Fruit fly (Drosophila melanogaster) whole organism, prepupa: ENCODE measurements around the gene FucTA.

Source experiments
- CG10669 ChIP-seq: fragments of 200-800 bp; sonication (Bioruptor generic); optimal IDR thresholded peaks from 3 replicates; lab custom pipeline; 2018; ENCODE audit warnings: missing biosample characterization, mild to moderate bottlenecking, missing genetic modification characterization, moderate library complexity
- CG11294 ChIP-seq: fragments of 200-800 bp; sonication (Bioruptor generic); IDR thresholded peaks from 2 replicates; pipeline ENCODE4 v1.3.6; 2022; ENCODE audit warnings: missing biosample characterization, missing genetic modification characterization
- CG11762 ChIP-seq: fragments of 200-800 bp; sonication (Bioruptor generic); optimal IDR thresholded peaks from 3 replicates; lab custom pipeline; 2016; ENCODE audit warnings: missing biosample characterization, missing genetic modification characterization; ENCODE audit not compliant: insufficient read depth
- CG15336 ChIP-seq: fragments of 200-800 bp; sonication (Bioruptor generic); IDR thresholded peaks from 2 replicates; pipeline ENCODE4 v1.3.6; 2022; ENCODE audit warnings: missing biosample characterization, missing genetic modification characterization
- CG1621 ChIP-seq: fragments of 200-800 bp; sonication (Bioruptor generic); optimal IDR thresholded peaks from 3 replicates; lab custom pipeline; 2018; ENCODE audit warnings: missing biosample characterization, mild to moderate bottlenecking, missing genetic modification characterization
- CG3032 ChIP-seq: fragments of 200-800 bp; optimal IDR thresholded peaks from 2 replicates; lab custom pipeline; 2019; ENCODE audit warnings: missing biosample characterization, mild to moderate bottlenecking, missing genetic modification characterization, moderate library complexity
- CG31627 ChIP-seq: fragments of 200-800 bp; sonication (Bioruptor generic); optimal IDR thresholded peaks from 3 replicates; lab custom pipeline; 2016; ENCODE audit warnings: missing biosample characterization, missing genetic modification characterization
- CG32006 ChIP-seq: fragments of 200-800 bp; sonication (Bioruptor generic); optimal IDR thresholded peaks from 3 replicates; lab custom pipeline; 2017; ENCODE audit warnings: missing biosample characterization, mild to moderate bottlenecking, missing genetic modification characterization
- CG3919 ChIP-seq: fragments of 200-800 bp; sonication (Bioruptor generic); optimal IDR thresholded peaks from 3 replicates; lab custom pipeline; 2016; ENCODE audit warnings: missing biosample characterization, missing genetic modification characterization
- CG4318 ChIP-seq: fragments of 200-800 bp; sonication (Bioruptor generic); optimal IDR thresholded peaks from 3 replicates; lab custom pipeline; 2017; ENCODE audit warnings: missing biosample characterization, mild to moderate bottlenecking, missing genetic modification characterization
- CG6163 ChIP-seq: fragments of 200-800 bp; sonication (Bioruptor generic); IDR thresholded peaks from 3 replicates; pipeline ENCODE4 v1.3.6; 2022; ENCODE audit warnings: missing biosample characterization, missing genetic modification characterization
- CG6792 ChIP-seq: fragments of 200-800 bp; sonication (Bioruptor generic); optimal IDR thresholded peaks from 3 replicates; lab custom pipeline; 2016; ENCODE audit warnings: missing biosample characterization, missing genetic modification characterization
- CG6854 ChIP-seq: fragments of 200-800 bp; sonication (Bioruptor generic); optimal IDR thresholded peaks from 2 replicates; lab custom pipeline; 2017; ENCODE audit warnings: missing biosample characterization, mild to moderate bottlenecking, missing genetic modification characterization
- CG8319 ChIP-seq: fragments of 200-800 bp; sonication (Bioruptor generic); optimal IDR thresholded peaks from 3 replicates; lab custom pipeline; 2016; ENCODE audit warnings: missing biosample characterization, missing genetic modification characterization
- CG9139 ChIP-seq: fragments of 200-800 bp; sonication (Bioruptor generic); optimal IDR thresholded peaks from 3 replicates; lab custom pipeline; 2017; ENCODE audit warnings: missing biosample characterization, mild to moderate bottlenecking, missing genetic modification characterization
- Eip75B ChIP-seq: fragments of 200-800 bp; sonication (Bioruptor generic); optimal IDR thresholded peaks from 3 replicates; lab custom pipeline; 2016; ENCODE audit warnings: missing biosample characterization, missing genetic modification characterization
- Eip78C ChIP-seq: fragments of 200-800 bp; sonication (Bioruptor generic); peaks from one replicate; lab custom pipeline; 2016; ENCODE audit warnings: missing biosample characterization, missing genetic modification characterization
- Eip93F ChIP-seq: fragments of 200-800 bp; sonication (Bioruptor generic); optimal IDR thresholded peaks from 2 replicates; lab custom pipeline; 2016; ENCODE audit warnings: missing biosample characterization, mild to moderate bottlenecking, missing genetic modification characterization
- Ets21C ChIP-seq: fragments of 200-800 bp; sonication (Bioruptor generic); optimal IDR thresholded peaks from 3 replicates; lab custom pipeline; 2016; ENCODE audit warnings: missing biosample characterization, missing genetic modification characterization
- Gug ChIP-seq: fragments of 200-800 bp; sonication (Bioruptor generic); IDR thresholded peaks from 2 replicates; pipeline ENCODE4 v1.3.6; 2022; ENCODE audit warnings: missing biosample characterization, missing genetic modification characterization
- Hr4 ChIP-seq: fragments of 200-800 bp; sonication (Bioruptor generic); optimal IDR thresholded peaks from 3 replicates; lab custom pipeline; 2016; ENCODE audit warnings: missing biosample characterization, missing genetic modification characterization
- Lpt ChIP-seq: fragments of 200-800 bp; sonication (Bioruptor generic); optimal IDR thresholded peaks from 3 replicates; lab custom pipeline; 2016; ENCODE audit warnings: missing biosample characterization, missing genetic modification characterization
- Met ChIP-seq: fragments of 200-800 bp; sonication (Bioruptor generic); optimal IDR thresholded peaks from 3 replicates; lab custom pipeline; 2016; ENCODE audit warnings: missing biosample characterization, missing genetic modification characterization
- Smox ChIP-seq: fragments of 200-800 bp; sonication (Bioruptor generic); optimal IDR thresholded peaks from 3 replicates; lab custom pipeline; 2016; ENCODE audit warnings: missing biosample characterization, missing genetic modification characterization
- Sox102F ChIP-seq: fragments of 200-800 bp; sonication (Bioruptor generic); optimal IDR thresholded peaks from 2 replicates; lab custom pipeline; 2016; ENCODE audit warnings: missing biosample characterization, mild to moderate bottlenecking, missing genetic modification characterization
- Sox14 ChIP-seq: fragments of 200-800 bp; sonication (Bioruptor generic); optimal IDR thresholded peaks from 3 replicates; lab custom pipeline; 2016; ENCODE audit warnings: missing biosample characterization, missing genetic modification characterization
- cyc ChIP-seq: fragments of 200-800 bp; sonication (Bioruptor generic); optimal IDR thresholded peaks from 3 replicates; lab custom pipeline; 2016; ENCODE audit warnings: missing biosample characterization, missing genetic modification characterization
- dac ChIP-seq: fragments of 200-800 bp; sonication (Bioruptor generic); optimal IDR thresholded peaks from 2 replicates; lab custom pipeline; 2017; ENCODE audit warnings: missing biosample characterization, mild to moderate bottlenecking, missing genetic modification characterization
- dsx ChIP-seq: fragments of 200-800 bp; optimal IDR thresholded peaks from 3 replicates; lab custom pipeline; 2019; ENCODE audit warnings: missing biosample characterization, mild to moderate bottlenecking, missing genetic modification characterization, moderate library complexity; ENCODE audit not compliant: poor library complexity, severe bottlenecking
- eg ChIP-seq: fragments of 200-800 bp; sonication (Bioruptor generic); IDR thresholded peaks from 3 replicates; pipeline ENCODE4 v1.3.6; 2022; ENCODE audit warnings: missing biosample characterization, missing genetic modification characterization
- esn ChIP-seq: fragments of 200-800 bp; sonication (Bioruptor generic); optimal IDR thresholded peaks from 2 replicates; lab custom pipeline; 2016; ENCODE audit warnings: missing biosample characterization, mild to moderate bottlenecking, missing genetic modification characterization, moderate library complexity
- fd59A ChIP-seq: fragments of 200-800 bp; sonication (Bioruptor generic); optimal IDR thresholded peaks from 2 replicates; lab custom pipeline; 2017; ENCODE audit warnings: missing biosample characterization, mild to moderate bottlenecking, missing genetic modification characterization, missing genetic modification reagents
- lz ChIP-seq: fragments of 200-800 bp; sonication (Bioruptor generic); optimal IDR thresholded peaks from 3 replicates; lab custom pipeline; 2016; ENCODE audit warnings: missing biosample characterization, missing genetic modification characterization
- salr ChIP-seq, 2 experiments: fragments of 200-800 bp; sonication (Bioruptor generic); optimal IDR thresholded peaks; 3 replicates each; lab custom pipeline; 2016 to 2018; ENCODE audit warnings: missing biosample characterization in 2 of 2, missing genetic modification characterization in 2 of 2, mild to moderate bottlenecking in 1 of 2
- ss ChIP-seq, 2 experiments: fragments of 200-800 bp; sonication (Bioruptor generic); optimal IDR thresholded peaks; 2 replicates in 1 of 2; 3 replicates in 1 of 2; lab custom pipeline; 2017 to 2018; ENCODE audit warnings: mild to moderate bottlenecking in 2 of 2, missing biosample characterization in 2 of 2, missing genetic modification characterization in 2 of 2, moderate library complexity in 1 of 2
- svp ChIP-seq: fragments of 200-800 bp; sonication (Bioruptor generic); peaks from one replicate; lab custom pipeline; 2016; ENCODE audit warnings: missing biosample characterization, missing genetic modification characterization
- vri ChIP-seq: fragments of 200-800 bp; sonication (Bioruptor generic); optimal IDR thresholded peaks from 3 replicates; lab custom pipeline; 2016; ENCODE audit warnings: missing biosample characterization, mild to moderate bottlenecking, missing genetic modification characterization

Gene FucTA

DNA sequence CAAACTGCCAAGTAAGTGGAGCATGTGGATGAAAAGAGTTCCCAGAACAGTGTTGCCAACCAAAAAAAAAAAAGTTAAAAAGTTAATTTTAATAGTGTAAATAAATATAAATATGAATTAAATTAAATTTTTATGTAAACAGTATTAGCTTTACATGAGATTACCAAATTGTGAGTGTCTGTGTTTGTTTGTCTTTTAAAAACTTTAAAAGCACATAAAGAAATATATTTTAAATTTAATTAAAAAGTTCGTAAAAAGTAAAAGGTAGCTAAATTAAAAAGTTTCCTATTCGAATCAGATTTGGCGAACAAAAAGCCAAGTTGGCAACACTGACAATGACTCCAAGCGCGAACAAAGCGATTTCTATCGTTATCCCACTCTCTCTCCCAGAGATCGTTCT is 38.0 kb upstream of the FucTA start (continued):
- TF ChIP-seq CG32006 (GFP tag; lab: Kevin White, UChicago) (no peak), CG3032 (tag; lab: Kevin White, UChicago) (peak; percentile 53), CG6854 (GFP tag; lab: Kevin White, UChicago) (no peak), CG31627 (GFP tag; lab: Kevin White, UChicago) (no peak), Hr4 (GFP tag; lab: Kevin White, UChicago) (no peak), Ets21C (GFP tag; lab: Kevin White, UChicago) (no peak), Lpt (GFP tag; lab: Kevin White, UChicago) (peak; percentile 12), lz (GFP tag; lab: Kevin White, UChicago) (peak; percentile 26), Eip75B (GFP tag; lab: Kevin White, UChicago) (no peak), Eip93F (GFP tag; lab: Kevin White, UChicago) (no peak), CG9139 (GFP tag; lab: Kevin White, UChicago) (no peak), dsx (GFP tag; lab: Kevin White, UChicago) (peak; percentile 5), eg (GFP tag; lab: Robert Waterston, UW) (no peak), CG1621 (tag; lab: Kevin White, UChicago) (no peak), Sox14 (GFP tag; lab: Kevin White, UChicago) (peak; percentile 8), salr (GFP tag; optimal IDR thresholded peaks at IDR 0.05; lab: Kevin White, UChicago) (no peak)

dm6 chr3L:15113257-15113656 is 33.7 kb upstream of the FucTA start, which contains the start of gene CG13458:
Gene CG13458 (plus strand): TSS chr3L:15113557.
- TF ChIP-seq CG6163 (GFP tag; lab: Robert Waterston, UW) (no peak), Gug (GFP tag; lab: Robert Waterston, UW) (no peak), Hr4 (GFP tag; lab: Kevin White, UChicago) (no peak), Met (GFP tag; lab: Kevin White, UChicago) (no peak), Eip75B (GFP tag; lab: Kevin White, UChicago) (no peak), Eip78C (GFP tag; lab: Kevin White, UChicago) (peak; percentile 68), CG15336 (GFP tag; lab: Robert Waterston, UW) (0 out of 2 replicates have a peak, but pooled peaks have one; percentile 7)
- TF ChIP-seq, all 60 proteins: peak for 2

DNA sequence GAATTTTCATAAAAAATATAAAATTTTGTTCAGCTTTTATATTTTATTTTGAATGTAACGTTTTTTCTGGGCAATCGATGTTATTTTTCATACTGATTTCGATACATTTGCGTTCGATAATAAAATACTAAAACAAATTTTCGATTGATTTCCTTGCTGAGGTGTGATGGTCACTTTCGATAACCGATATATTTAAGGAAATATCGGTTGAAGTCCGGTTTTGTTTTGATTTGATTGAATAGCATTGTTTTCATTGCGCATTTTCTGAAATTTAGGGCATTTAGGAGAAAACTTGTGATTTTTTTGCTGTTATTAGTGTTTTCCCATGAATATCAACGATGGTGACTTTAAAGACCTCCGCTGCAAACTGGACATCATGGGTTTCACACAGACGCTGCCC is 30.4 kb upstream of the FucTA start, which contains the start of gene Cep135:
TSS of gene Cep135 (plus strand) at position 202 of the 400 bp plus-strand sequence.
- peak; percentile 10 for TF ChIP-seq esn (GFP tag; lab: Kevin White, UChicago)
- TF ChIP-seq ss (GFP tag; optimal IDR thresholded peaks at IDR 0.05; lab: Kevin White, UChicago), result no peak
- peak; percentile 30 for TF ChIP-seq Eip78C (GFP tag; lab: Kevin White, UChicago)

DNA sequence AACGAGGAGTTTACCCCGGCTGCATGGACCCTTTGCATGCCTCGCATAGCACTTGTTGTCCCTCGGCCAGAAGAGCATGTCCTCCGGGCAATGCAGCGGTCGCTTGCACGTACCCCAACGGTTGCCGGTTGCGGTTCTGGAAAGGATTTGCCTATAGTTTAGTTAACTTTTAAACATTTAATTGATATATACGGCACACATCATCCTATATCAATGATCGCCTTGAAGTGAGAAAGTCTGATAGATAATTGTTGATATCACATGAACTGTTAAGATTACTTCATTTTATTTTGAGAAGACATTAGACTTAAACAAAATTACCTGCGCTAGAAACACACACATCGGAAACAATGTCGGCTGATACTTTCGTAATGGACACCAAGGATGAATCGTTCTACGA is 25.7 kb upstream of the FucTA start, which contains the start of gene CG32847:
TSS of gene CG32847 (plus strand) at position 301 of the 400 bp plus-strand sequence.
- TF ChIP-seq CG31627 (GFP tag; lab: Kevin White, UChicago), result no peak
- no peak for TF ChIP-seq CG11294 (GFP tag; lab: Robert Waterston, UW)
- no peak for TF ChIP-seq dsx (GFP tag; lab: Kevin White, UChicago)
- no peak for TF ChIP-seq dac (GFP tag; lab: Kevin White, UChicago)
- no peak for TF ChIP-seq vri (GFP tag; lab: Kevin White, UChicago)
- no peak for TF ChIP-seq CG11762 (GFP tag; lab: Kevin White, UChicago)
- TF ChIP-seq CG10669, result no peak
- TF ChIP-seq CG1621 (tag; lab: Kevin White, UChicago), result no peak
- TF ChIP-seq Sox102F (GFP tag; lab: Kevin White, UChicago), result no peak
- no peak for TF ChIP-seq svp (GFP tag; lab: Kevin White, UChicago)
- TF ChIP-seq Eip78C (GFP tag; lab: Kevin White, UChicago), result no peak
- TF ChIP-seq Met (GFP tag; lab: Kevin White, UChicago), result no peak

DNA sequence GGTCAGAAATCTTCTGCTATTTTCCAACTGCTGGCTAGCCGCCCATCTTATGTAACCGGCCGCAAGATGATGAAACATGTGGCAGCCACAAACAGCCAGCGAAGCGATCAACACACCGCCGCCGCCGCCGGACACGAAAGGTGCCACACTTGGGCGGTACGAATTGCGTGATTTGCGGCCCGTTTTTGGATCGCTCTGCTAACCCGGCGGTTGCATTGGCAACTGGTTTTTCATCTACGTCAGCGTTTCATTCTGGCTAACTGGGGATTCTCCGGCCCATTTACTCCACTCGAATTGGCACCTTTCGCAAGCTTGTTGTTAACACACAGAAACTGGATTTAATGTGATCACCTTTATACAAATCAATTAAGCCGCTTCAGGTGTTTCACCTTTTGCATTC is 23.2 kb upstream of the FucTA start:
- TF ChIP-seq CG6792, result no peak
- peak; percentile 72 for TF ChIP-seq Eip78C (GFP tag; lab: Kevin White, UChicago)
- no peak for TF ChIP-seq dac (GFP tag; lab: Kevin White, UChicago)
- TF ChIP-seq CG10669, result no peak
- TF ChIP-seq Sox102F (GFP tag; lab: Kevin White, UChicago), result no peak
- TF ChIP-seq esn (GFP tag; lab: Kevin White, UChicago), result no peak
- TF ChIP-seq CG3919 (GFP tag; lab: Kevin White, UChicago), result no peak
- TF ChIP-seq fd59A, result no peak
- no peak for TF ChIP-seq Smox (GFP tag; lab: Kevin White, UChicago)
- no peak for TF ChIP-seq CG11762 (GFP tag; lab: Kevin White, UChicago)
- no peak for TF ChIP-seq CG31627 (GFP tag; lab: Kevin White, UChicago)
- no peak for TF ChIP-seq cyc (GFP tag; lab: Kevin White, UChicago)
- TF ChIP-seq Eip93F (GFP tag; lab: Kevin White, UChicago), result no peak
- TF ChIP-seq ss (GFP tag; optimal IDR thresholded peaks at IDR 0.05; lab: Kevin White, UChicago), result peak in 1 of 2 experiments; percentile 69
- no peak for TF ChIP-seq Lpt (GFP tag; lab: Kevin White, UChicago)
- peak; percentile 25 for TF ChIP-seq CG1621 (tag; lab: Kevin White, UChicago)
- no peak for TF ChIP-seq CG4318 (GFP tag; lab: Kevin White, UChicago)
- TF ChIP-seq CG8319 (GFP tag; lab: Kevin White, UChicago), result no peak
